Worm (Caenorhabditis elegans): ENCODE data around the gene nhr-211.

Gene nhr-211

DNA sequence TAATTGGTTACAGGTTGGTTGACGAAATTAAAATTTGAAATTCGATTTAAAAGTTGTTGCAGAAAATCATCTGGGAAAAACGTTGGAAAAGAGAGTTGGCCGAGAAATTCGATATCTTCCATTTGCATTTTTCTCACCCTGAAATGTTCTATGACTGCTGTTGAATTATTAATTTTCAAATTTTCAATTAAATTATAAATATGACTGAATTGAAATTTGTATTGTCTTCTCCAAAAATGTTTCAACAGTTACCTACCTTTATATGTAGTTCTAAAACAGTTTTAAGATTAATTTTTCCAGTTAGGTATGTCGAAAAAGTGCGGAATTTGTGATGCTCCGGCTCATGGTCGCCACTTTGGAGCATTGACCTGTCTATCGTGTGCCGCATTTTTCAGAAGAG, at the start of gene nhr-211:
nhr-211 (plus strand) TSS at position 301 of the 400 bp plus-strand sequence.
- TF ChIP-seq sma-3 (GFP tag; optimal IDR thresholded peaks at IDR 0.05) (no peak), lin-39 (tag; optimal IDR thresholded peaks at IDR 0.05) (no peak), ceh-82 (tag; optimal IDR thresholded peaks at IDR 0.05) (no peak), lin-13 (GFP tag; optimal IDR thresholded peaks at IDR 0.05) (no peak), fos-1 (tag; optimal IDR thresholded peaks at IDR 0.05) (no peak), nhr-6 (tag; optimal IDR thresholded peaks at IDR 0.05) (no peak), nhr-11 (tag; optimal IDR thresholded peaks at IDR 0.05) (no peak), ama-1 (optimal IDR thresholded peaks at IDR 0.05) (no peak), elt-3 (tag; optimal IDR thresholded peaks at IDR 0.05) (no peak), crh-2 (tag; optimal IDR thresholded peaks at IDR 0.05) (no peak), ZK546.5 (tag; optimal IDR thresholded peaks at IDR 0.05) (no peak), Y55F3AM.14 (GFP tag; optimal IDR thresholded peaks at IDR 0.05) (no peak), nhr-12 (tag; optimal IDR thresholded peaks at IDR 0.05) (no peak), egl-27 (tag; optimal IDR thresholded peaks at IDR 0.05) (no peak), ztf-1 (GFP tag; conservative IDR thresholded peaks at IDR 0.05) (no peak), F13H6.1 (tag; optimal IDR thresholded peaks at IDR 0.05) (no peak), nhr-77 (tag; optimal IDR thresholded peaks at IDR 0.05) (no peak)

ce11 chrV:438094-438493, 48.7 kb upstream of the nhr-211 start, which contains the start of gene B0554.1:
Gene B0554.1, plus strand, starts transcription at chrV:438394.
- no peak for TF ChIP-seq mdl-1 (tag; optimal IDR thresholded peaks at IDR 0.05)
- no peak for TF ChIP-seq snpc-4 (tag; optimal IDR thresholded peaks at IDR 0.05)
- TF ChIP-seq elt-3 (tag; optimal IDR thresholded peaks at IDR 0.05), result no peak
- TF ChIP-seq nhr-11 (tag; optimal IDR thresholded peaks at IDR 0.05), result no peak
- TF ChIP-seq nhr-10 (tag; optimal IDR thresholded peaks at IDR 0.05), result no peak
- no peak for TF ChIP-seq ama-1 (optimal IDR thresholded peaks at IDR 0.05)
- no peak for TF ChIP-seq nhr-77 (tag; optimal IDR thresholded peaks at IDR 0.05)
- no peak for TF ChIP-seq lin-39 (tag; optimal IDR thresholded peaks at IDR 0.05)
- no peak for TF ChIP-seq nhr-23 (tag; optimal IDR thresholded peaks at IDR 0.05)

DNA sequence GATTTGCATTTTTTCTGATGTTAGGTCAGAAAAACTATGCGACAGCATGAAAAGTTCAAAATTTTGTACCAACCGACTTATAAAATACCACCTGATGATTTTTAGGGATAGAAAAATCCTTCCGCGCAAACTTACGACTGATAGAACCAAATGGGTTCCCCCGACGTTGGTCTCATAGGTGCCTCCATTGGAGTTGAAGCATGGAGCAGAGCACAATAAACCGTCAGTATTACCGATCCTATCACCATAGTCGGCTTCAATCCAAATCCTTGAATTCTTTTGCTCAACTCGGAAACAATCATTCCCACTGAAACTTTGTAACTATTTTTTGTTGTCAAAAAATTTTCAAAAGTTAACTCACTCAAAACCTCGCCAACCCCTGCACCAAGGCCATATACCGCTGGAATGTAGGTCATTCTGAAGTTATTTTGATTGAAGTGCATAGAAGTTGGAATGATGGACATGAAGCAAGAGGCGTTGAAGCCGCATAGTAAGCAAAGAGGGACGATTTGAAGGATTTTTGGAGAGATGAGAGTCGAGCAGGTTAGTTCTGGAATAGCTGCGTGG, 47.5 kb upstream of the nhr-211 start:
- TF ChIP-seq zag-1 (tag; optimal IDR thresholded peaks at IDR 0.05) (no peak), sma-3 (GFP tag; optimal IDR thresholded peaks at IDR 0.05) (no peak), sem-4 (tag; optimal IDR thresholded peaks at IDR 0.05) (no peak), F13H6.1 (tag; optimal IDR thresholded peaks at IDR 0.05) (no peak), ceh-82 (tag; optimal IDR thresholded peaks at IDR 0.05) (no peak), sma-9 (GFP tag; optimal IDR thresholded peaks at IDR 0.05) (no peak), sma-9 (tag; optimal IDR thresholded peaks at IDR 0.05) (no peak), gmeb-1 (tag; optimal IDR thresholded peaks at IDR 0.05) (no peak), mdl-1 (tag; optimal IDR thresholded peaks at IDR 0.05) (no peak)

DNA sequence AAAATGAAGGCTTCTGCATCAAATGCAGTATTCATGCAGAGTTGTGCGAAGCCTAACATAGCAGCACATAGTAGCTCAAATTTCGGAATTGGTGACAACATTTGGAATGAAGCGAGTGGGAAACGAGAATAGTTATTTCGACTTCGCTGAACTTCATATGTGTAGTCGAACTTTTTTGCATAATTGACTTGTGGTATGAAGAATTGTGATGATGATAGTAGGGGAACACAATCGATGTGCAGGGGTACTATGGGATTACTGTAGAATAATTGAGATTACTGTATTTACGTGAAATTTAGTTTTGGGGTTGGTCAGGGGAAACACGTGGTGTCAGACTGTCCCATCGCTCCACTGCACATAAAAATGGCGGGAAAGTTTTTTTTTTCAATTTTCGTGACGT, 45.9 kb upstream of the nhr-211 start, which contains the start of gene B0554.7:
B0554.7 (minus strand) TSS at position 101 of the 400 bp plus-strand sequence.
- TF ChIP-seq ztf-4 (tag; optimal IDR thresholded peaks at IDR 0.05) (no peak), unc-62 (GFP tag; optimal IDR thresholded peaks at IDR 0.05) (no peak), C34F6.9 (tag; optimal IDR thresholded peaks at IDR 0.05) (no peak), elt-1 (tag; optimal IDR thresholded peaks at IDR 0.05) (no peak), mab-5 (tag; optimal IDR thresholded peaks at IDR 0.05) (no peak), nhr-23 (tag; optimal IDR thresholded peaks at IDR 0.05) (no peak), skn-1 (tag; optimal IDR thresholded peaks at IDR 0.05) (no peak), nhr-237 (tag; optimal IDR thresholded peaks at IDR 0.05) (no peak), mbf-1 (tag; optimal IDR thresholded peaks at IDR 0.05) (no peak), nhr-10 (tag; optimal IDR thresholded peaks at IDR 0.05) (no peak)

DNA sequence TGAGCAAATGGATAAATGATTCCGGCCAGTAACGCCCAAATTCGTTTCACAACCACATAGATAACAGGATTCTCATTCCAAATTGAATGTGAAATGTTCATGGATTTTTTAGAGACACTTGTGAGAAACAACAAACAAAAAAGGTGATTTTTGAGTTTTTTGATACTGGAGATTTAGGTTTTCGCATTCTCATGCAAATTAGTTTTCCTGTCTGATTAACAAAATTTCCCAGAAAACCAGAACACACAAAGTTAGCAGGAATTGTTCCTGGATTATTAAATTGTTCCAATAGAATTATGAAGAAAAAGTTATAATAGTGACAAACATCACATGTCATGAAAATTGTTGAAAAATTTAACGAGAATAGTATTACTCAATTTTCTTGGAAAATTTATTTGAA, 43.6 kb upstream of the nhr-211 start, which contains the start of gene srh-33:
srh-33 (minus strand) TSS at position 101 of the 400 bp plus-strand sequence.
- TF ChIP-seq zag-1 (tag; optimal IDR thresholded peaks at IDR 0.05) (no peak), nhr-21 (tag; optimal IDR thresholded peaks at IDR 0.05) (no peak), ceh-82 (tag; optimal IDR thresholded peaks at IDR 0.05) (no peak), alr-1 (tag; optimal IDR thresholded peaks at IDR 0.05) (no peak), unc-62 (GFP tag; optimal IDR thresholded peaks at IDR 0.05) (no peak), snpc-4 (tag; optimal IDR thresholded peaks at IDR 0.05) (no peak), lsy-2 (tag; optimal IDR thresholded peaks at IDR 0.05) (no peak), elt-1 (tag; optimal IDR thresholded peaks at IDR 0.05) (no peak), ztf-11 (tag; optimal IDR thresholded peaks at IDR 0.05) (no peak), gmeb-1 (tag; optimal IDR thresholded peaks at IDR 0.05) (no peak), sem-4 (tag; optimal IDR thresholded peaks at IDR 0.05) (no peak), C34F6.9 (tag; optimal IDR thresholded peaks at IDR 0.05) (no peak), unc-39 (tag; optimal IDR thresholded peaks at IDR 0.05) (no peak), crh-2 (tag; optimal IDR thresholded peaks at IDR 0.05) (no peak), blmp-1 (tag; optimal IDR thresholded peaks at IDR 0.05; ENCODE audit: insufficient read depth) (no peak), unc-55 (GFP tag; optimal IDR thresholded peaks at IDR 0.05) (no peak), elt-3 (tag; optimal IDR thresholded peaks at IDR 0.05) (no peak), aly-2 (tag; optimal IDR thresholded peaks at IDR 0.05) (no peak), fos-1 (tag; optimal IDR thresholded peaks at IDR 0.05) (no peak), nhr-10 (tag; optimal IDR thresholded peaks at IDR 0.05) (no peak)

Data from whole organism, L2 larva.